Worm (Caenorhabditis elegans) whole organism, early embryonic: Measurements from ENCODE around the gene pyc-1.

Experiments used
- B0310.2 ChIP-seq: sonication (generic microtip); optimal IDR thresholded peaks from 2 replicates; lab custom pipeline; 2016; ENCODE audit warnings: mild to moderate bottlenecking, missing genetic modification characterization, missing compliant biosample characterization
- F13C5.2 ChIP-seq: sonication (generic microtip); optimal IDR thresholded peaks from 2 replicates; lab custom pipeline; 2017; ENCODE audit warnings: mild to moderate bottlenecking, missing genetic modification characterization, inconsistent platforms, missing compliant biosample characterization
- aly-1 ChIP-seq: sonication (generic microtip); optimal IDR thresholded peaks from 2 replicates; lab custom pipeline; 2016; ENCODE audit warnings: missing genetic modification characterization, missing compliant biosample characterization
- ama-1 ChIP-seq: fragments of 150-350 bp; optimal IDR thresholded peaks from 2 replicates; lab custom pipeline; 2014
- ceh-13 ChIP-seq: fragments of 200-800 bp; sonication (Bioruptor generic); optimal IDR thresholded peaks from 2 replicates; lab custom pipeline; 2018; ENCODE audit warnings: mild to moderate bottlenecking, missing genetic modification characterization, missing compliant biosample characterization
- ceh-36 ChIP-seq: sonication (generic microtip); optimal IDR thresholded peaks from 2 replicates; lab custom pipeline; 2016; ENCODE audit warnings: missing genetic modification characterization, inconsistent platforms, missing compliant biosample characterization
- ets-7 ChIP-seq: sonication (generic microtip); optimal IDR thresholded peaks from 2 replicates; lab custom pipeline; 2016; ENCODE audit warnings: missing genotype, missing genetic modification characterization, missing compliant biosample characterization
- flt-1 ChIP-seq: fragments of 200-800 bp; sonication (Bioruptor generic); IDR thresholded peaks from 2 replicates; pipeline ENCODE4 v1.3.6; 2022; ENCODE audit warnings: missing genetic modification characterization, missing compliant biosample characterization
- hmbx-1 ChIP-seq: sonication (generic microtip); optimal IDR thresholded peaks from 2 replicates; lab custom pipeline; 2016; ENCODE audit warnings: mild to moderate bottlenecking, missing genetic modification characterization, missing compliant biosample characterization
- hmg-4 ChIP-seq: fragments of 200-800 bp; sonication (Bioruptor generic); optimal IDR thresholded peaks from 2 replicates; lab custom pipeline; 2018; ENCODE audit warnings: mild to moderate bottlenecking, missing genetic modification characterization, missing compliant biosample characterization
- hnd-1 ChIP-seq: sonication (generic microtip); optimal IDR thresholded peaks from 2 replicates; lab custom pipeline; 2016; ENCODE audit warnings: missing genetic modification characterization, missing compliant biosample characterization
- pes-1 ChIP-seq: fragments of 200-800 bp; sonication (Bioruptor generic); IDR thresholded peaks from 2 replicates; pipeline ENCODE4 v1.3.6; 2022; ENCODE audit warnings: missing genetic modification reagents, missing genetic modification characterization, missing compliant biosample characterization
- scrt-1 ChIP-seq: fragments of 200-800 bp; sonication (Bioruptor generic); IDR thresholded peaks from 2 replicates; pipeline ENCODE4 v1.3.6; 2022; ENCODE audit warnings: missing genetic modification characterization, missing compliant biosample characterization
- sea-1 ChIP-seq: fragments of 200-800 bp; sonication (Bioruptor generic); conservative IDR thresholded peaks from 2 replicates; pipeline ENCODE4 v1.3.6; 2022; ENCODE audit warnings: missing genetic modification characterization, missing compliant biosample characterization
- tbx-11 ChIP-seq: fragments of 200-800 bp; sonication (Bioruptor generic); IDR thresholded peaks from 2 replicates; pipeline ENCODE4 v1.3.6; 2022; ENCODE audit warnings: missing genetic modification characterization, missing compliant biosample characterization
- tbx-37 ChIP-seq: fragments of 200-800 bp; sonication (Bioruptor generic); conservative IDR thresholded peaks from 2 replicates; pipeline ENCODE4 v1.3.6; 2022; ENCODE audit warnings: missing genetic modification reagents, missing genetic modification characterization, missing compliant biosample characterization
- tra-4 ChIP-seq: sonication (generic microtip); optimal IDR thresholded peaks from 2 replicates; lab custom pipeline; 2017; ENCODE audit warnings: missing genetic modification characterization, missing compliant biosample characterization

pyc-1 gene

ce11 chrV:11844828-11845227 lies 22.5 kb upstream of the pyc-1 start:
- TF ChIP-seq hmg-4 (GFP tag; lab: Kevin White, UChicago) (peak; percentile 84), flt-1 (GFP tag; lab: Robert Waterston, UW) (0 out of 2 replicates have a peak, but pooled peaks have one; percentile 34), aly-1 (tag; lab: Kevin White, UChicago) (peak; percentile 74), tra-4 (tag; lab: Kevin White, UChicago) (no peak), F13C5.2 (peak; percentile 27), ets-7 (peak; percentile 47)

ce11 chrV:11843678-11844366 lies 21.5 kb upstream of the pyc-1 start, which contains the start of gene nphp-4:
Gene nphp-4 (minus strand): TSS chrV:11843728.
- TF ChIP-seq flt-1 (GFP tag; lab: Robert Waterston, UW) (no peak), F13C5.2 (no peak), ama-1 (lab: Kevin White, UChicago) (no peak), ceh-36 (tag; lab: Kevin White, UChicago) (no peak), aly-1 (tag; lab: Kevin White, UChicago) (no peak), ets-7 (no peak), ceh-13 (no peak), hmg-4 (GFP tag; lab: Kevin White, UChicago) (no peak), pes-1 (no peak), hnd-1 (tag; lab: Kevin White, UChicago) (no peak), scrt-1 (GFP tag; lab: Robert Waterston, UW) (no peak), tbx-37 (GFP tag; lab: Robert Waterston, UW) (no peak), hmbx-1 (tag; lab: Kevin White, UChicago) (no peak), tra-4 (tag; lab: Kevin White, UChicago) (no peak), tbx-11 (GFP tag; lab: Robert Waterston, UW) (no peak), sea-1 (GFP tag; lab: Robert Waterston, UW) (no peak), B0310.2 (tag; lab: Kevin White, UChicago) (no peak)

ce11 chrV:11839220-11839619 lies 16.9 kb upstream of the pyc-1 start, which contains the start of gene idpb-5:
Gene idpb-5 (plus strand): TSS chrV:11839520.
- TF ChIP-seq ceh-13 (no peak), sea-1 (GFP tag; lab: Robert Waterston, UW) (no peak), scrt-1 (GFP tag; lab: Robert Waterston, UW) (no peak), hmbx-1 (tag; lab: Kevin White, UChicago) (no peak), hnd-1 (tag; lab: Kevin White, UChicago) (no peak), ceh-36 (tag; lab: Kevin White, UChicago) (no peak), tbx-37 (GFP tag; lab: Robert Waterston, UW) (no peak)

- TF ChIP-seq scrt-1 (GFP tag; lab: Robert Waterston, UW): no peak
- TF ChIP-seq B0310.2 (tag; lab: Kevin White, UChicago): no peak
- TF ChIP-seq pes-1: no peak
- no peak for TF ChIP-seq tra-4 (tag; lab: Kevin White, UChicago)
- no peak for TF ChIP-seq sea-1 (GFP tag; lab: Robert Waterston, UW)
- TF ChIP-seq tbx-11 (GFP tag; lab: Robert Waterston, UW): no peak
- TF ChIP-seq hnd-1 (tag; lab: Kevin White, UChicago): no peak
- TF ChIP-seq aly-1 (tag; lab: Kevin White, UChicago): no peak
- TF ChIP-seq ceh-36 (tag; lab: Kevin White, UChicago): no peak
- no peak for TF ChIP-seq ets-7
- TF ChIP-seq F13C5.2: no peak
- no peak for TF ChIP-seq tbx-37 (GFP tag; lab: Robert Waterston, UW)
- TF ChIP-seq ceh-13: no peak
- no peak for TF ChIP-seq flt-1 (GFP tag; lab: Robert Waterston, UW)
- no peak for TF ChIP-seq hmg-4 (GFP tag; lab: Kevin White, UChicago)
- TF ChIP-seq ama-1 (lab: Kevin White, UChicago): no peak
- TF ChIP-seq hmbx-1 (tag; lab: Kevin White, UChicago): no peak
These were observed 13.7 kb upstream of the pyc-1 start, which contains the start of gene R13H4.2 for ce11 chrV:11836073-11836472. Gene R13H4.2 (plus strand): TSS chrV:11836391.

ce11 chrV:11833319-11833718 lies 11.0 kb upstream of the pyc-1 start, which contains the start of gene pho-8:
Gene pho-8 (plus strand): TSS chrV:11833619.
- TF ChIP-seq B0310.2 (tag; lab: Kevin White, UChicago) (no peak), scrt-1 (GFP tag; lab: Robert Waterston, UW) (no peak), F13C5.2 (no peak), hmbx-1 (tag; lab: Kevin White, UChicago) (no peak), ceh-13 (no peak), aly-1 (tag; lab: Kevin White, UChicago) (no peak), sea-1 (GFP tag; lab: Robert Waterston, UW) (no peak), flt-1 (GFP tag; lab: Robert Waterston, UW) (no peak), ama-1 (lab: Kevin White, UChicago) (no peak), hnd-1 (tag; lab: Kevin White, UChicago) (no peak), tbx-11 (GFP tag; lab: Robert Waterston, UW) (no peak), ets-7 (no peak), hmg-4 (GFP tag; lab: Kevin White, UChicago) (no peak), ceh-36 (tag; lab: Kevin White, UChicago) (no peak), tbx-37 (GFP tag; lab: Robert Waterston, UW) (no peak), tra-4 (tag; lab: Kevin White, UChicago) (no peak), pes-1 (no peak)

ce11 chrV:11829282-11829681 lies 7.0 kb upstream of the pyc-1 start, which contains the start of gene col-158:
Gene col-158 (plus strand): TSS chrV:11829582.
- TF ChIP-seq F13C5.2: no peak
- TF ChIP-seq ama-1 (lab: Kevin White, UChicago): no peak
- no peak for TF ChIP-seq hmbx-1 (tag; lab: Kevin White, UChicago)
- TF ChIP-seq hnd-1 (tag; lab: Kevin White, UChicago): no peak
- no peak for TF ChIP-seq flt-1 (GFP tag; lab: Robert Waterston, UW)
- no peak for TF ChIP-seq ceh-13
- no peak for TF ChIP-seq tbx-11 (GFP tag; lab: Robert Waterston, UW)
- TF ChIP-seq tbx-37 (GFP tag; lab: Robert Waterston, UW): no peak
- TF ChIP-seq ets-7: no peak
- TF ChIP-seq hmg-4 (GFP tag; lab: Kevin White, UChicago): no peak
- no peak for TF ChIP-seq tra-4 (tag; lab: Kevin White, UChicago)
- no peak for TF ChIP-seq aly-1 (tag; lab: Kevin White, UChicago)
- TF ChIP-seq B0310.2 (tag; lab: Kevin White, UChicago): no peak
- no peak for TF ChIP-seq scrt-1 (GFP tag; lab: Robert Waterston, UW)
- TF ChIP-seq sea-1 (GFP tag; lab: Robert Waterston, UW): no peak
- TF ChIP-seq ceh-36 (tag; lab: Kevin White, UChicago): no peak
